Worm (Caenorhabditis elegans): ENCODE data around the gene mrpl-12.

The mrpl-12 gene

ce11 chrIII:10707461-10707860 lies at the start of gene mrpl-12:
Gene mrpl-12, plus strand, starts transcription at chrIII:10707761.
- TF ChIP-seq tab-1 (GFP tag; IDR thresholded peaks at IDR 0.05) (no peak), ztf-29 (GFP tag; IDR thresholded peaks at IDR 0.05) (no peak), med-1 (GFP tag; optimal IDR thresholded peaks at IDR 0.05; ENCODE audit: insufficient read depth) (no peak), klf-2 (GFP tag; conservative IDR thresholded peaks at IDR 0.05) (no peak), flt-1 (GFP tag; IDR thresholded peaks at IDR 0.05) (no peak), cog-1 (tag; optimal IDR thresholded peaks at IDR 0.05) (no peak), T22C8.4 (GFP tag; IDR thresholded peaks at IDR 0.05) (no peak), ref-1 (GFP tag; conservative IDR thresholded peaks at IDR 0.05) (no peak), ztf-23 (GFP tag; IDR thresholded peaks at IDR 0.05) (no peak)

- TF ChIP-seq tab-1 (GFP tag; IDR thresholded peaks at IDR 0.05) (no peak), med-1 (GFP tag; optimal IDR thresholded peaks at IDR 0.05; ENCODE audit: insufficient read depth) (no peak)
Measured at ce11 chrIII:10658394-10658793, 49.2 kb upstream of the mrpl-12 start.

DNA sequence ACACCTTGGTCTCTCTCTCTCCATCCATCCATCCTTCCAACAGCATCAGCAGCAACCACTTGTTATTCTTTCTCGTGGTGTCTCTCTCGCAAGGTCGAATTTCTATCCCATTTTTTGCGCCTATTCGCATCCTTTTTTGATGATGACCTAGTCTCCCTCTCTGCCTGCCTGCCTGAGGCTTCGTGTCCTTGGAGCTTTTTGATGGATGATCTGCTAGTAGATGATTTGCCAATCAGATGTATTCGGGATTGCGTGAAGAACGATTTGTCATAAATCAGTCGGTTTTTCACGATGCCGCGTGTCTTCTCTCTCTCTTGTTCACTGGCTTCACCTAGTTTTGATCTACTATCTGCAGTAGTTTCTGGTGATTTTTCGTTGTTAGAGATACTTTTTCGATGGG lies 46.3 kb upstream of the mrpl-12 start:
- TF ChIP-seq flt-1 (GFP tag; IDR thresholded peaks at IDR 0.05) (no peak), ztf-29 (GFP tag; IDR thresholded peaks at IDR 0.05) (0 out of 2 replicates have a peak, but pooled peaks have one; percentile 16), ztf-23 (GFP tag; IDR thresholded peaks at IDR 0.05) (no peak)

- no peak for TF ChIP-seq klf-2 (GFP tag; conservative IDR thresholded peaks at IDR 0.05)
- no peak for TF ChIP-seq med-1 (GFP tag; optimal IDR thresholded peaks at IDR 0.05; ENCODE audit: insufficient read depth)
- TF ChIP-seq T22C8.4 (GFP tag; IDR thresholded peaks at IDR 0.05) = no peak
- TF ChIP-seq tab-1 (GFP tag; IDR thresholded peaks at IDR 0.05) = no peak
- no peak for TF ChIP-seq cog-1 (tag; optimal IDR thresholded peaks at IDR 0.05)
- TF ChIP-seq ref-1 (GFP tag; conservative IDR thresholded peaks at IDR 0.05) = no peak
Measured at ce11 chrIII:10666640-10667039, 40.9 kb upstream of the mrpl-12 start.

- TF ChIP-seq med-1 (GFP tag; optimal IDR thresholded peaks at IDR 0.05; ENCODE audit: insufficient read depth) (no peak), flt-1 (GFP tag; IDR thresholded peaks at IDR 0.05) (no peak), T22C8.4 (GFP tag; IDR thresholded peaks at IDR 0.05) (no peak), tab-1 (GFP tag; IDR thresholded peaks at IDR 0.05) (no peak), klf-2 (GFP tag; conservative IDR thresholded peaks at IDR 0.05) (no peak), ztf-29 (GFP tag; IDR thresholded peaks at IDR 0.05) (no peak), cog-1 (tag; optimal IDR thresholded peaks at IDR 0.05) (no peak), ref-1 (GFP tag; conservative IDR thresholded peaks at IDR 0.05) (no peak), ztf-23 (GFP tag; IDR thresholded peaks at IDR 0.05) (no peak)
Measured at ce11 chrIII:10671894-10672293, 35.7 kb upstream of the mrpl-12 start.

- no peak for TF ChIP-seq cog-1 (tag; optimal IDR thresholded peaks at IDR 0.05)
- no peak for TF ChIP-seq tab-1 (GFP tag; IDR thresholded peaks at IDR 0.05)
- no peak for TF ChIP-seq ref-1 (GFP tag; conservative IDR thresholded peaks at IDR 0.05)
- no peak for TF ChIP-seq flt-1 (GFP tag; IDR thresholded peaks at IDR 0.05)
- TF ChIP-seq ztf-29 (GFP tag; IDR thresholded peaks at IDR 0.05) = no peak
- no peak for TF ChIP-seq ztf-23 (GFP tag; IDR thresholded peaks at IDR 0.05)
- no peak for TF ChIP-seq klf-2 (GFP tag; conservative IDR thresholded peaks at IDR 0.05)
- no peak for TF ChIP-seq med-1 (GFP tag; optimal IDR thresholded peaks at IDR 0.05; ENCODE audit: insufficient read depth)
- no peak for TF ChIP-seq T22C8.4 (GFP tag; IDR thresholded peaks at IDR 0.05)
Measured at ce11 chrIII:10678971-10679370, 28.6 kb upstream of the mrpl-12 start, which contains the start of gene Y39A1A.16. Gene Y39A1A.16, plus strand, starts transcription at chrIII:10679271.

DNA sequence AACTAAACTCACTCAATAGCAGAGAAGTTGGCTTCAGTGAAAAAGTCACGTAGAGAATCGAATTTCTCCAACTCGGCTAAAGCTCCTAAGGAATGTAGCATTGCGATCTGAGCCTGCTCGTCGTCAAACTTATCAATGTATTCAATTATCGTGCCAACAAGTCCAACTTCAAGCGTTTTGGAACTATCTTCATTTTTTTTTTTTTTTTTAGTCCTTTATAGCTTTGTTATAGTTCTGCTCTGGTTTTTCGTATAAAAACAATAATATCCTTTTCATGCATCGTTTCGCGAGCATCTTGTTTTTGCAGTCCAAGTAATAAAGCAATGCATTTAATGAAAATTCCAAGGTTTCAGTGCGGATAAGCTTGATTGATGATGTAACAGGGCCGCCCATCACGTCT lies 18.5 kb upstream of the mrpl-12 start, which contains the start of gene Y39A1A.31:
Gene Y39A1A.31, minus strand, starts transcription at position 101 of the 400 bp plus-strand sequence.
- no peak for TF ChIP-seq tab-1 (GFP tag; IDR thresholded peaks at IDR 0.05)
- no peak for TF ChIP-seq cog-1 (tag; optimal IDR thresholded peaks at IDR 0.05)
- no peak for TF ChIP-seq klf-2 (GFP tag; conservative IDR thresholded peaks at IDR 0.05)
- TF ChIP-seq flt-1 (GFP tag; IDR thresholded peaks at IDR 0.05) = no peak
- no peak for TF ChIP-seq med-1 (GFP tag; optimal IDR thresholded peaks at IDR 0.05; ENCODE audit: insufficient read depth)
- no peak for TF ChIP-seq ztf-23 (GFP tag; IDR thresholded peaks at IDR 0.05)
- no peak for TF ChIP-seq ref-1 (GFP tag; conservative IDR thresholded peaks at IDR 0.05)
- no peak for TF ChIP-seq ztf-29 (GFP tag; IDR thresholded peaks at IDR 0.05)
- no peak for TF ChIP-seq T22C8.4 (GFP tag; IDR thresholded peaks at IDR 0.05)

DNA sequence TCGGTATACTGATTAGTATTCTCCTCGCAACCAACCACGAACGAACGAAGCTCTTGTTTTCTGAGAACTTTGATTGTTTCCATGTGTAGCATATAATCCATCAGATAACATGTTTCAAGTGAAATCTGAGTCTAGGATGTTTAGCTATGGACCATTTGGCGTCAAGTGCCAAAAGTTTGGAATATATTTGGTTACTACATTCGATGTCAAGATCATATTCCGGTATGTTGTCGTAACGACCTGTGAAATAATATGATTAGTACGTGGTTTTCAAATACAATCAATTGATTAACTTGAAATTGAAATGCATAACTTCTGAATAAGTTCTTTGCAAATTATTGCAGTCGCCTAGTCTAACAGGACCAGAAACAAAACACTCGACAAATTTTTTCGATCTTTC lies 16.5 kb upstream of the mrpl-12 start, which contains the start of gene Y39A1A.17:
Gene Y39A1A.17, minus strand, starts transcription at position 101 of the 400 bp plus-strand sequence.
- TF ChIP-seq med-1 (GFP tag; optimal IDR thresholded peaks at IDR 0.05; ENCODE audit: insufficient read depth) = no peak
- no peak for TF ChIP-seq T22C8.4 (GFP tag; IDR thresholded peaks at IDR 0.05)
- no peak for TF ChIP-seq tab-1 (GFP tag; IDR thresholded peaks at IDR 0.05)
- TF ChIP-seq cog-1 (tag; optimal IDR thresholded peaks at IDR 0.05) = no peak
- TF ChIP-seq klf-2 (GFP tag; conservative IDR thresholded peaks at IDR 0.05) = no peak
- TF ChIP-seq flt-1 (GFP tag; IDR thresholded peaks at IDR 0.05) = no peak
- no peak for TF ChIP-seq ztf-29 (GFP tag; IDR thresholded peaks at IDR 0.05)
- TF ChIP-seq ref-1 (GFP tag; conservative IDR thresholded peaks at IDR 0.05) = no peak

- no peak for TF ChIP-seq flt-1 (GFP tag; IDR thresholded peaks at IDR 0.05)
- TF ChIP-seq ref-1 (GFP tag; conservative IDR thresholded peaks at IDR 0.05) = no peak
- no peak for TF ChIP-seq ztf-29 (GFP tag; IDR thresholded peaks at IDR 0.05)
- no peak for TF ChIP-seq med-1 (GFP tag; optimal IDR thresholded peaks at IDR 0.05; ENCODE audit: insufficient read depth)
- TF ChIP-seq tab-1 (GFP tag; IDR thresholded peaks at IDR 0.05) = no peak
Measured at ce11 chrIII:10694294-10694693, 13.3 kb upstream of the mrpl-12 start, which contains the start of the genes Y39A1A.18 and fmo-3. Gene Y39A1A.18, minus strand, starts transcription at chrIII:10694485. Gene fmo-3, plus strand, starts transcription at chrIII:10694681.

DNA sequence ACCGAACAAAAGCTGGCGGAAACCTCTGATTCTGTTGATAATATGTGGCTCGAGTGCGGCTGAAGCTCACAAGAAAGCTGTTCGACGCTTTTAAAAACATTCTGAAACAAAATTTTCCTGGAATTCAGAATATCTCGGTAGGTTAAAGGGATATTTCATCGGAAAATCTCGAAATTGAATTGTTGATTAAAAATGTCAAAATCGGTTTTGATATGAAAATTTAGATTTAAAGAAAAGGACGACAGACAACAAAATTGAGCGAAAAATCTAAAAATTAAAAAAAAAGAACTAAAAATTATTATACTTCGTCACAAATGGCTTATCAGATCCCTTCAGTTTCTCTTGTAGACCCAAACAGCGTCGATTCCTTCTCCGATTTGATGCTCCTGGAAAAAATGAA lies 7.1 kb upstream of the mrpl-12 start, which contains the start of gene Y39A1A.20:
Gene Y39A1A.20, minus strand, starts transcription at position 101 of the 400 bp plus-strand sequence.
- no peak for TF ChIP-seq ref-1 (GFP tag; conservative IDR thresholded peaks at IDR 0.05)
- no peak for TF ChIP-seq cog-1 (tag; optimal IDR thresholded peaks at IDR 0.05)
- no peak for TF ChIP-seq T22C8.4 (GFP tag; IDR thresholded peaks at IDR 0.05)
- no peak for TF ChIP-seq ztf-23 (GFP tag; IDR thresholded peaks at IDR 0.05)
